Fruit fly (Drosophila melanogaster) whole organism, embryonic: Measurements from ENCODE around the gene Plod.

Experiments used
- ATbp ChIP-seq: fragments of 200-800 bp; sonication (Bioruptor generic); optimal IDR thresholded peaks from 2 replicates; lab custom pipeline; 2017; ENCODE audit warnings: missing biosample characterization, mild to moderate bottlenecking, missing genetic modification characterization, missing genetic modification reagents
- Ada2b ChIP-seq: fragments of 200-800 bp; sonication (Bioruptor generic); IDR thresholded peaks from 2 replicates; pipeline ENCODE4 v1.3.6; 2022; ENCODE audit warnings: missing biosample characterization, missing genetic modification characterization
- Atf6 ChIP-seq: fragments of 200-800 bp; sonication (Bioruptor generic); IDR thresholded peaks from 2 replicates; pipeline ENCODE4 v1.3.6; 2022; ENCODE audit warnings: missing biosample characterization, missing genetic modification characterization
- B-H2 ChIP-seq: fragments of 200-800 bp; sonication (Bioruptor generic); optimal IDR thresholded peaks from 2 replicates; lab custom pipeline; 2018; ENCODE audit warnings: missing biosample characterization, mild to moderate bottlenecking, missing genetic modification characterization
- CG10366 ChIP-seq: fragments of 200-800 bp; sonication (Bioruptor generic); IDR thresholded peaks from 2 replicates; pipeline ENCODE4 v1.3.6; 2022; ENCODE audit warnings: missing biosample characterization, missing genetic modification characterization
- CG11456 ChIP-seq: fragments of 200-800 bp; sonication (Bioruptor generic); IDR thresholded peaks from 3 replicates; pipeline ENCODE4 v1.3.6; 2022; ENCODE audit warnings: missing biosample characterization, missing genetic modification characterization
- CG12769 ChIP-seq: fragments of 200-800 bp; sonication (Bioruptor generic); optimal IDR thresholded peaks from 2 replicates; lab custom pipeline; 2019; ENCODE audit warnings: missing biosample characterization, mild to moderate bottlenecking, missing genetic modification characterization, moderate library complexity
- CG13624 ChIP-seq: fragments of 200-800 bp; sonication (Bioruptor generic); optimal IDR thresholded peaks from 2 replicates; lab custom pipeline; 2016; ENCODE audit warnings: missing biosample characterization, missing genetic modification characterization
- CG14860 ChIP-seq: fragments of 200-800 bp; sonication (Bioruptor generic); IDR thresholded peaks from 3 replicates; pipeline ENCODE4 v1.3.6; 2022; ENCODE audit warnings: missing biosample characterization, missing genetic modification characterization; ENCODE audit not compliant: partially characterized antibody
- CG15514 ChIP-seq: fragments of 200-800 bp; sonication (Bioruptor generic); optimal IDR thresholded peaks from 3 replicates; lab custom pipeline; 2017; ENCODE audit warnings: missing biosample characterization, missing genetic modification characterization, mild to moderate bottlenecking, moderate library complexity, missing genetic modification reagents
- CG17385 ChIP-seq: fragments of 200-800 bp; sonication (Bioruptor generic); optimal IDR thresholded peaks from 3 replicates; lab custom pipeline; 2018; ENCODE audit warnings: missing biosample characterization, mild to moderate bottlenecking, missing genetic modification characterization
- CG18262 ChIP-seq: fragments of 200-800 bp; optimal IDR thresholded peaks from 3 replicates; lab custom pipeline; 2019; ENCODE audit warnings: missing biosample characterization, mild to moderate bottlenecking, missing genetic modification characterization, moderate library complexity
- CG2678 ChIP-seq: fragments of 200-800 bp; sonication (Bioruptor generic); optimal IDR thresholded peaks from 3 replicates; lab custom pipeline; 2019; ENCODE audit warnings: missing biosample characterization, mild to moderate bottlenecking, missing genetic modification characterization, moderate library complexity
- CG2712 ChIP-seq: fragments of 200-800 bp; optimal IDR thresholded peaks from 3 replicates; lab custom pipeline; 2019; ENCODE audit warnings: missing biosample characterization, mild to moderate bottlenecking, missing genetic modification characterization, moderate library complexity
- CG3065 ChIP-seq: fragments of 200-800 bp; sonication (Bioruptor generic); optimal IDR thresholded peaks from 2 replicates; lab custom pipeline; 2016; ENCODE audit warnings: missing biosample characterization, missing genetic modification characterization
- CG31441 ChIP-seq: fragments of 200-800 bp; sonication (Bioruptor generic); IDR thresholded peaks from 2 replicates; pipeline ENCODE4 v1.3.6; 2022; ENCODE audit warnings: missing biosample characterization, missing genetic modification characterization
- CG3163 ChIP-seq: fragments of 200-800 bp; sonication (Bioruptor generic); optimal IDR thresholded peaks from 3 replicates; lab custom pipeline; 2016; ENCODE audit warnings: missing biosample characterization, missing genetic modification characterization
- CG3281 ChIP-seq: fragments of 200-800 bp; sonication (Bioruptor generic); optimal IDR thresholded peaks from 3 replicates; lab custom pipeline; 2017; ENCODE audit warnings: missing biosample characterization, mild to moderate bottlenecking, missing genetic modification characterization
- CG4617 ChIP-seq: fragments of 200-800 bp; sonication (Bioruptor generic); optimal IDR thresholded peaks from 3 replicates; lab custom pipeline; 2016; ENCODE audit warnings: missing biosample characterization, missing genetic modification characterization, borderline replicate concordance
- CG6791 ChIP-seq: fragments of 200-800 bp; sonication (Bioruptor generic); IDR thresholded peaks from 3 replicates; pipeline ENCODE4 v1.3.6; 2022; ENCODE audit warnings: missing biosample characterization, missing genetic modification characterization; ENCODE audit not compliant: partially characterized antibody
- CG9437 ChIP-seq: fragments of 200-800 bp; sonication (Bioruptor generic); optimal IDR thresholded peaks from 2 replicates; lab custom pipeline; 2018; ENCODE audit warnings: missing biosample characterization, mild to moderate bottlenecking, missing genetic modification characterization
- Camta ChIP-seq: fragments of 200-800 bp; sonication (Bioruptor generic); optimal IDR thresholded peaks from 2 replicates; lab custom pipeline; 2016; ENCODE audit warnings: missing biosample characterization, missing genetic modification characterization
- Chrac-16 ChIP-seq: fragments of 200-800 bp; sonication (Bioruptor generic); optimal IDR thresholded peaks from 3 replicates; lab custom pipeline; 2016; ENCODE audit warnings: missing biosample characterization, missing genetic modification characterization
- Dip2 ChIP-seq: fragments of 200-800 bp; sonication (Bioruptor generic); IDR thresholded peaks from 2 replicates; pipeline ENCODE4 v1.3.6; 2022; ENCODE audit warnings: missing biosample characterization, missing genetic modification characterization
- Dip3 ChIP-seq: fragments of 200-800 bp; sonication (Bioruptor generic); optimal IDR thresholded peaks from 3 replicates; lab custom pipeline; 2016; ENCODE audit warnings: missing biosample characterization, missing genetic modification characterization
- HLH3B ChIP-seq: fragments of 200-800 bp; sonication (Bioruptor generic); IDR thresholded peaks from 2 replicates; pipeline ENCODE4 v1.3.6; 2022; ENCODE audit warnings: missing biosample characterization, missing genetic modification characterization
- Hr39 ChIP-seq: fragments of >200 bp; optimal IDR thresholded peaks from 2 replicates; lab custom pipeline; 2017
- Nf-YC ChIP-seq: fragments of 200-800 bp; optimal IDR thresholded peaks from 3 replicates; lab custom pipeline; 2019; ENCODE audit warnings: missing biosample characterization, mild to moderate bottlenecking, missing genetic modification characterization, moderate library complexity
- Oaz ChIP-seq: fragments of 200-800 bp; sonication (Bioruptor generic); IDR thresholded peaks from 2 replicates; pipeline ENCODE4 v1.3.6; 2022; ENCODE audit warnings: missing biosample characterization, missing genetic modification characterization
- Oli ChIP-seq: fragments of 200-800 bp; sonication (Bioruptor generic); optimal IDR thresholded peaks from 2 replicates; lab custom pipeline; 2018; ENCODE audit warnings: missing biosample characterization, mild to moderate bottlenecking, missing genetic modification characterization, moderate library complexity
- Ptx1 ChIP-seq: fragments of 200-800 bp; sonication (Bioruptor generic); IDR thresholded peaks from 2 replicates; pipeline ENCODE4 v1.3.6; 2022; ENCODE audit warnings: missing biosample characterization, missing genetic modification characterization
- Stat92E ChIP-seq, 3 experiments: fragments of >200 bp in 2 of 3; fragments of 200-800 bp in 1 of 3; sonication (Bioruptor generic) in 1 of 3; optimal IDR thresholded peaks; 2 replicates each; lab custom pipeline; 2017 to 2019; ENCODE audit warnings: missing biosample characterization in 3 of 3, missing genetic modification characterization in 3 of 3, mild to moderate bottlenecking in 1 of 3, moderate library complexity in 1 of 3
- Trl ChIP-seq, 3 experiments: fragments of >200 bp in 2 of 3; fragments of 200-800 bp in 1 of 3; sonication (Bioruptor generic) in 1 of 3; optimal IDR thresholded peaks; 2 replicates in 1 of 3; 3 replicates in 2 of 3; lab custom pipeline; 2016 to 2017; ENCODE audit warnings: missing biosample characterization in 1 of 3, missing genetic modification characterization in 1 of 3
- Vsx1 ChIP-seq: fragments of 200-800 bp; sonication (Bioruptor generic); optimal IDR thresholded peaks from 2 replicates; lab custom pipeline; 2017; ENCODE audit warnings: missing biosample characterization, mild to moderate bottlenecking, missing genetic modification characterization, missing genetic modification reagents
- ab ChIP-seq: fragments of 200-800 bp; sonication (Bioruptor generic); optimal IDR thresholded peaks from 2 replicates; lab custom pipeline; 2016; ENCODE audit warnings: missing biosample characterization, missing genetic modification characterization
- btn ChIP-seq: fragments of 200-800 bp; sonication (Bioruptor generic); optimal IDR thresholded peaks from 2 replicates; lab custom pipeline; 2016; ENCODE audit warnings: missing biosample characterization, missing genetic modification characterization
- ci ChIP-seq: fragments of 200-800 bp; sonication (Bioruptor generic); IDR thresholded peaks from 3 replicates; pipeline ENCODE4 v1.3.6; 2022; ENCODE audit warnings: missing biosample characterization, missing genetic modification characterization
- danr ChIP-seq: fragments of 200-800 bp; sonication (Bioruptor generic); IDR thresholded peaks from 2 replicates; pipeline ENCODE4 v1.3.6; 2022; ENCODE audit warnings: missing biosample characterization, missing genetic modification characterization
- dm ChIP-seq: fragments of 200-800 bp; sonication (Bioruptor generic); optimal IDR thresholded peaks from 3 replicates; lab custom pipeline; 2016; ENCODE audit warnings: missing biosample characterization, missing genetic modification characterization
- eyg ChIP-seq: fragments of 200-800 bp; sonication (Bioruptor generic); optimal IDR thresholded peaks from 3 replicates; lab custom pipeline; 2016; ENCODE audit warnings: missing biosample characterization, missing genetic modification characterization
- lov ChIP-seq, 2 experiments: fragments of 200-800 bp in 1 of 2; fragments of >200 bp in 1 of 2; sonication (Bioruptor generic) in 1 of 2; IDR thresholded peaks in 1 of 2; optimal IDR thresholded peaks in 1 of 2; 2 replicates in 1 of 2; 3 replicates in 1 of 2; pipeline versions ENCODE4 v1.3.6 to Lab custom; 2017 to 2022; ENCODE audit warnings: missing biosample characterization in 1 of 2, missing genetic modification characterization in 1 of 2
- nmo ChIP-seq: fragments of 200-800 bp; sonication (Bioruptor generic); optimal IDR thresholded peaks from 2 replicates; lab custom pipeline; 2018; ENCODE audit warnings: missing biosample characterization, mild to moderate bottlenecking, missing genetic modification characterization, moderate library complexity
- nom ChIP-seq: fragments of 200-800 bp; sonication (Bioruptor generic); optimal IDR thresholded peaks from 2 replicates; lab custom pipeline; 2017; ENCODE audit warnings: missing biosample characterization, missing genetic modification characterization, mild to moderate bottlenecking, moderate library complexity, missing genetic modification reagents
- pfk ChIP-seq: fragments of 200-800 bp; sonication (Bioruptor generic); optimal IDR thresholded peaks from 2 replicates; lab custom pipeline; 2018; ENCODE audit warnings: missing biosample characterization, mild to moderate bottlenecking, missing genetic modification characterization, moderate library complexity
- pum ChIP-seq: fragments of 200-800 bp; sonication (Bioruptor generic); optimal IDR thresholded peaks from 2 replicates; lab custom pipeline; 2016; ENCODE audit warnings: missing biosample characterization, missing genetic modification characterization
- shn ChIP-seq: fragments of 200-800 bp; sonication (Bioruptor generic); optimal IDR thresholded peaks from 3 replicates; lab custom pipeline; 2016; ENCODE audit warnings: missing biosample characterization, missing genetic modification characterization
- tgo ChIP-seq: fragments of 200-800 bp; sonication (Bioruptor generic); IDR thresholded peaks from 3 replicates; pipeline ENCODE4 v1.3.6; 2022; ENCODE audit warnings: missing biosample characterization, missing genetic modification characterization
- tll ChIP-seq, 2 experiments: fragments of 200-800 bp in 1 of 2; fragments of >200 bp in 1 of 2; sonication (Bioruptor generic) in 1 of 2; optimal IDR thresholded peaks; 2 replicates each; lab custom pipeline; 2017 to 2019; ENCODE audit warnings: missing biosample characterization in 2 of 2, missing genetic modification characterization in 2 of 2, mild to moderate bottlenecking in 1 of 2, moderate library complexity in 1 of 2
- tx ChIP-seq: fragments of 200-800 bp; sonication (Bioruptor generic); optimal IDR thresholded peaks from 2 replicates; lab custom pipeline; 2016; ENCODE audit warnings: missing biosample characterization, missing genetic modification characterization
- zfh1 ChIP-seq: fragments of 200-800 bp; sonication (Bioruptor generic); IDR thresholded peaks from 3 replicates; pipeline ENCODE4 v1.3.6; 2022; ENCODE audit warnings: missing biosample characterization, missing genetic modification characterization

The Plod gene

DNA sequence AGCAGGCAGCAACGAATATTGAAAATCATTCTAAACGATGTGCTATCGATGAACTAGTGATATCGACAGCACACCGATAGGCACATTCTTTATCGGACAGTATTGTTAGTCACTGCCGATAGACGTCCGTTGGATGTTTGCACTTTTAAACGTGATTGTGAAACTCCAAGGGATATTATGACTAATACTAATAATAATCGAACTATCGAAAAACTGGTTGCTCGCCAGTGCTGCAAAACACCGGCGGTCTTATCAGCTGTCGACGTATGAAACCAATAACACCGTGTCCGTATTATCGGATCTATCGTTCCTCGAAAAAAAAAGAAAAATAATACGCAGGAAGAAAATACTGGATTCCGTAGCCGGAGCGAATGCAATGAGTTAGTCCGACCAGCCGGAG is 4.7 kb upstream of the Plod start, which contains the start of the genes Ube3a and CG7600 (continued):
- TF ChIP-seq tll (GFP tag; optimal IDR thresholded peaks at IDR 0.05; lab: Kevin White, UChicago) (peak in 1 of 2 experiments; percentile 43), pum (GFP tag; lab: Kevin White, UChicago) (no peak), CG3163 (GFP tag; lab: Kevin White, UChicago) (peak; percentile 47), CG12769 (peak; percentile 74), tx (GFP tag; lab: Kevin White, UChicago) (no peak), Vsx1 (GFP tag; lab: Kevin White, UChicago) (peak; percentile 24), Oli (tag; lab: Kevin White, UChicago) (no peak), ATbp (GFP tag; lab: Kevin White, UChicago) (no peak), CG14860 (peak; percentile 100), Ptx1 (no peak; the same call in 1 of the 2 replicates), shn (peak; percentile 34), CG9437 (GFP tag; lab: Kevin White, UChicago) (peak; percentile 68), danr (GFP tag; lab: Robert Waterston, UW) (no peak), lov (optimal IDR thresholded peaks at IDR 0.05; lab: Kevin White, UChicago) (no peak), lov (GFP tag; IDR thresholded peaks at IDR 0.05; lab: Robert Waterston, UW) (no peak), CG2712 (tag; lab: Kevin White, UChicago) (peak; percentile 66), CG15514 (GFP tag; lab: Kevin White, UChicago) (peak; percentile 95), dm (GFP tag; lab: Kevin White, UChicago) (peak; percentile 81), ab (GFP tag; lab: Kevin White, UChicago) (no peak), CG4617 (GFP tag; lab: Kevin White, UChicago) (peak; percentile 52), Chrac-16 (GFP tag; lab: Kevin White, UChicago) (no peak), pfk (GFP tag; lab: Kevin White, UChicago) (no peak), CG2678 (tag; lab: Kevin White, UChicago) (peak; percentile 45), Atf6 (GFP tag; lab: Robert Waterston, UW) (peak; percentile 36; the same call in 1 of the 2 replicates), Trl (optimal IDR thresholded peaks at IDR 0.05; lab: Kevin White, UChicago) (no peak), Trl (GFP tag; optimal IDR thresholded peaks at IDR 0.05; lab: Kevin White, UChicago) (peak; percentile 51), Dip2 (no peak), ci (peak; percentile 47; the same call in 1 of the 3 replicates), CG10366 (GFP tag; lab: Robert Waterston, UW) (no peak), CG17385 (GFP tag; lab: Kevin White, UChicago) (peak; percentile 20), CG11456 (GFP tag; lab: Robert Waterston, UW) (no peak), Camta (no peak), CG13624 (GFP tag; lab: Kevin White, UChicago) (peak; percentile 81), nom (GFP tag; lab: Kevin White, UChicago) (peak; percentile 16), Nf-YC (tag; lab: Kevin White, UChicago) (peak; percentile 54), CG18262 (peak; percentile 33), Oaz (GFP tag; lab: Robert Waterston, UW) (no peak), nmo (GFP tag; lab: Kevin White, UChicago) (peak; percentile 66), CG3281 (GFP tag; lab: Kevin White, UChicago) (peak; percentile 33), Stat92E (GFP tag; optimal IDR thresholded peaks at IDR 0.05; lab: Kevin White, UChicago) (peak in 1 of 3 experiments; percentile 65), Hr39 (lab: Kevin White, UChicago) (no peak), zfh1 (GFP tag; lab: Robert Waterston, UW) (no peak), Ada2b (no peak), B-H2 (GFP tag; lab: Kevin White, UChicago) (peak; percentile 90), CG6791 (GFP tag; lab: Robert Waterston, UW) (peak; percentile 100), eyg (peak; percentile 67), HLH3B (GFP tag; lab: Robert Waterston, UW) (no peak), tgo (GFP tag; lab: Robert Waterston, UW) (no peak), CG31441 (GFP tag; lab: Robert Waterston, UW) (peak; percentile 49; the same call in 1 of the 2 replicates), btn (no peak), Dip3 (GFP tag; lab: Kevin White, UChicago) (peak; percentile 18), CG3065 (GFP tag; lab: Kevin White, UChicago) (no peak)
